Fruit fly (Drosophila melanogaster): ENCODE results near the gene CG42526.

DNA sequence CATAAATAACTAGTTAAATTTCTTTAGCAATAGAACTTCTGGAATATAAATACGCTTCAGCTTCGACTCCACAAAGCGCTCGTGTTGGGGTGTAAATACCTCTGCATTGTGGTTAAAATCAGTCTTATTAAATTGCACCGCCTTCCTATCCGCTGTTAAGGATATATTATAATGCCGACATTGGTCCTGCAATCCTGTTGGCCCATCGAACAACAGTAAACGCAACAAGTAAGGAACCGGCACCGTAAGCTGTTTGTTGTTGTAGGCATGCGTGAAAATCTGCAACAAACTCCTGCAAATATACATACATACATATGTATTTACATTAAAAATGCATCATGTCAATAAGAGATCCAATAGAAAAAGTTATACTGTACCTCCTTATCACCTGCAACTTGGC, 21.2 kb upstream of the CG42526 start:
- no peak for TF ChIP-seq CG8478 (optimal IDR thresholded peaks at IDR 0.05)
- TF ChIP-seq CTCF (optimal IDR thresholded peaks at IDR 0.05), result no peak
